Worm (Caenorhabditis elegans) whole organism, late embryonic: ENCODE data around the gene Y62E10A.19.

Experiments
- ama-1 ChIP-seq: fragments of 150-350 bp; optimal IDR thresholded peaks from 2 replicates; lab custom pipeline; 2014
- dve-1 ChIP-seq: sonication (generic microtip); optimal IDR thresholded peaks from 2 replicates; lab custom pipeline; 2017; ENCODE audit warnings: antibody characterized with exemption, mild to moderate bottlenecking, missing genetic modification characterization, missing compliant biosample characterization
- fax-1 ChIP-seq: sonication (generic microtip); optimal IDR thresholded peaks from 2 replicates; lab custom pipeline; 2016; ENCODE audit warnings: missing genotype, missing genetic modification characterization, missing compliant biosample characterization
- fkh-10 ChIP-seq: fragments of 150-350 bp; optimal IDR thresholded peaks from 2 replicates; lab custom pipeline; 2014; ENCODE audit warnings: missing biosample characterization, missing genetic modification reagents, missing genetic modification characterization
- nhr-11 ChIP-seq: fragments of 150-350 bp; optimal IDR thresholded peaks from 2 replicates; lab custom pipeline; 2014; ENCODE audit warnings: missing biosample characterization, missing genetic modification characterization
- npax-4 ChIP-seq: sonication (generic microtip); optimal IDR thresholded peaks from 2 replicates; lab custom pipeline; 2016; ENCODE audit warnings: missing genetic modification characterization, missing compliant biosample characterization
- pha-4 ChIP-seq: fragments of 150-350 bp; optimal IDR thresholded peaks from 2 replicates; lab custom pipeline; 2018; ENCODE audit warnings: missing biosample characterization, missing genetic modification reagents, missing genetic modification characterization
- sdc-2 ChIP-seq: sonication (generic microtip); optimal IDR thresholded peaks from 2 replicates; lab custom pipeline; 2016; ENCODE audit warnings: missing genotype, missing genetic modification characterization, missing compliant biosample characterization
- tbx-2 ChIP-seq: sonication (generic microtip); optimal IDR thresholded peaks from 2 replicates; lab custom pipeline; 2016; ENCODE audit warnings: missing genetic modification characterization, missing compliant biosample characterization
- zip-5 ChIP-seq: sonication (generic microtip); optimal IDR thresholded peaks from 2 replicates; lab custom pipeline; 2016; ENCODE audit warnings: missing genetic modification characterization, missing compliant biosample characterization
- ztf-16 ChIP-seq: sonication (generic microtip); optimal IDR thresholded peaks from 2 replicates; lab custom pipeline; 2017; ENCODE audit warnings: missing genetic modification characterization, missing compliant biosample characterization

DNA sequence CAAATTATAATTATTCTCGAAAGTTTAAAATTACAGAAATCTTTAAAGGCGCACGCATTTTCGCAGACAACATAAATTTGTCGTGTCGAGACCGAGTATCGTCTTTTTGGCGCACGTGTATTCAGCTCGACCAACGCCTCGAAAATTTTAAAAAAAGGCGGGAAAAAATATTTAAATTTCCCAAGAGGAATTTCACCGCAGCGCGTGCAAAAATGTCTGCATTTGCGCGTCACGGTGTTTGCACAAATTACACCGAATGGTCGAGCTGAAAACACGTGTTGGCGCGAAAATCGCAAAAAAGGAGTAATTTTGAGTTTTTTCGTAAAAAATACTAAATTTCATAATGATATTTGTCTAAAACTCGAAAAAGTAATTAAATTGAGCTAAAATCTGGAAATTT is 42.6 kb upstream of the Y62E10A.19 start:
- TF ChIP-seq nhr-11 (tag; lab: Kevin White, UChicago) (no peak), fkh-10 (no peak), dve-1 (tag; lab: Kevin White, UChicago) (no peak), pha-4 (tag; lab: Kevin White, UChicago) (no peak), ama-1 (lab: Kevin White, UChicago) (no peak), sdc-2 (tag; lab: Kevin White, UChicago) (no peak), tbx-2 (tag; lab: Kevin White, UChicago) (no peak), npax-4 (tag; lab: Kevin White, UChicago) (no peak), fax-1 (tag; lab: Kevin White, UChicago) (no peak), zip-5 (tag; lab: Kevin White, UChicago) (no peak), ztf-16 (no peak)
